Worm (Caenorhabditis elegans) whole organism, L4/young adult: ENCODE measurements around the gene F53A3.7.

Experiments used
- dao-5 ChIP-seq: sonication (generic microtip); optimal IDR thresholded peaks from 2 replicates; lab custom pipeline; 2016; ENCODE audit warnings: missing genotype, missing genetic modification characterization, moderate library complexity, missing compliant biosample characterization
- him-1 ChIP-seq: sonication (generic microtip); optimal IDR thresholded peaks from 2 replicates; lab custom pipeline; 2016; ENCODE audit warnings: missing genotype, missing genetic modification reagents, missing genetic modification characterization, missing compliant biosample characterization

DNA sequence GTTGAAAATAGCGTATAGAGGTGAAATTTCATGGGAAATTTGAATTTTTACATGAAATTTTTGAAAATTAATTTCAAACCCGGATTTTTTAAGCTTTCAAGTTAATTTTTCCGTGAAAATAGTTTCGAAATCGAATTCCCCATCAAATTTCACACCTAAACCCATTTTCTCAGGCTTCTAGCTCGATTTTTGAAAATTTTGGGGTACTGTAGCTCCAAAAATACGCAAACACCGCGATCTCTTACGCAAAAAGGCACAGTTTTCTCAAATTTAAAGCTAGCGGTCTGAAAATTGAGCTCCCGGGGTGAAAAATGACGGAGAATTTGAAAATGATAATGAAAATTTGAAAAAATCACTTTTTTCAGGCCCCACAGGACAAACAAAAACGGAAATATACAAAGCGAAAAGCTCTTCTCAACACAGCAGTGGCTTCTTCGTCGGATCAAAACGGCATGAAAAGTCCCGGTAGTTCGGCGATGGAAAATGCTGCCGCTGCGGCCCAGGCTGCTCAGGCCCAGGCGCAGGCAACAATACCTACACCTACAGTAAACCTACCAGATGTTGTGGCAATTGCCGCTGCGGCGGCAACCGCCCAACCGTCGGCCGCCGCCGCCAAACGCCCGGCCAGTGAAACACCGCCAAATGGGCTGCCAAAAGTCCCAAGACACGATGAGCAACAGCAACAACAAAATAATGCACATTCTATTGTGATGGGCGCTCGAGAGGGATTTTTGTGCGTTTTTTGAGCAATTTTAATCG lies 22.4 kb upstream of the F53A3.7 start:
- no peak for TF ChIP-seq him-1 (tag; lab: Kevin White, UChicago)
- TF ChIP-seq dao-5 (tag; lab: Kevin White, UChicago) = no peak
